Fruit fly (Drosophila melanogaster) whole organism, larva: Measurements from ENCODE around the gene Tyler.

Experiments used
- noc ChIP-seq: fragments of 200-800 bp; sonication (Bioruptor generic); optimal IDR thresholded peaks from 3 replicates; lab custom pipeline; 2019; ENCODE audit warnings: missing biosample characterization, mild to moderate bottlenecking, missing genetic modification characterization, moderate library complexity

The Tyler gene

DNA sequence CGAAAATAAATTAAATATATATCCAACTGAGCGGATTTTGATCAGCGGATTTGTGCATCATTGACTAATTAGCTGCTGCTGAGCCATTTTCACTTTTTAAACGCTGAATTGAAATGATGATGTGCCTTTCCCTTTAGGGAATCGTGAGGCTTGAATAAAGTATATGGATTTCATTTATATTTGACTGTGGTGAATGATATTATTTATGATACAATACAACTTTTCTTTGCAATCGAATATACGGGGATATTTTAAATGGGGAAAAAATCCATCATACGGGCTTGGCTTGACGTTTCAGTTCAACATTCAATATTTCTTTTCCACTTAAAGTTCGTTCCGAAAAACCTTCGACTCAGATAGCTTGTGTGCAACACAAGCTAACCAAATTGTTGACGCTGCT, at the start of gene Tyler, which contains the start of gene Shawn:
Gene Tyler, plus strand, starts transcription at position 301 of the 400 bp plus-strand sequence.
Gene Shawn, plus strand, starts transcription at position 301 of the 400 bp plus-strand sequence.
- no peak for TF ChIP-seq noc (tag; lab: Kevin White, UChicago)

dm6 chrX:19565714-19566316, 45.5 kb upstream of the Tyler start, which contains the start of the genes Grip84 and car:
TSS of gene Grip84 (minus strand) at chrX:19565764.
TSS of gene car (plus strand) at chrX:19566019.
- no peak for TF ChIP-seq noc (tag; lab: Kevin White, UChicago)

DNA sequence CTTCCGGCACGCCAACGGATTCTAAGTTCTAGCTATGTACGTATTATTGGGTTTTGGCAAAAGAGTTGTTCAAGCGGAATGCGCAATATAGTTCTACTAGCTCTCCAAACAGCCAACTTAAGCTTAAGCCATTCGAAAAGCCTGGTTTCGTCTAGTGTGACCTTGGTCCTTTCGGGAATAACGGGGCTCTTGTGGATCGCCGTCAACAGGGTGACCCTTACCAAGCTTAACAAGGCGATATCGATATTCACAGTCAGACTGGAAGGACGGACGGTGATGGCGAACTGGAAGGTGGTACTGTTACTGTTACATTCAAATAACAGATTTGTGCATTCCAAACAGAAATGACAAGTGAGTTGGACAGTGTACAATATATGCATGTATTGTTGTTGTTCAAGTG, 37.6 kb upstream of the Tyler start:
- no peak for TF ChIP-seq noc (tag; lab: Kevin White, UChicago)

DNA sequence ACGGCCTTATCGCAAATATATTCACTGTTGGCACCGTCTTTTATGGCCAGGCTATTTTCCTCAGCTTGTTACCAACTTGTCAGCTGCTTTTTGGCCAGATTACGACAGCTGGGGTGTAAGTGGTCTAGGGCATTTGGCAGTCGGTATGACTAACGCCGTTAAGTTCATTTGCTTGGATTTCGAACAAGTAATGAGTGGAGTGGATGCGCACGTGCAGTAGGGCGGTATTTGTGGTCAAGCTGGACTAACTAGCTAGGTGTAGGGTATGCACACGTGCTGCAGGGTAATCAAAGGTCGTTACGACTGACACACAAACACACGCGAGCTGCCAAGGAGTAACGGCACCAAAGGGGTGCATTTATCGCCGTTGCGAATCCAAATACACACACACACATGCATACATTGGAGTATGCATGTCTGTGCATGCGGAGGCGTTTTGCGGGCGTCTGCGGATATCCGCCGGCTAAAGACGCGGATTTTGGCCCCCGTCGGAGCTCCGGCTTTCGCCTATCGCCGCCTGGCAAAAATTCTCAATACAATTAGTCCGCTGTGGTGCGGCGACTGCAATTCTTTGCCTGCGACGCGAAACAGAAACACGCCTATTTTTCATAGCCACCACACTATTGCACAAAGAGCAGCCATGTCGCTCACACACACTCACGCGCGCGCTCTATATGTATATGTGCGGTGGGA, 33.2 kb upstream of the Tyler start:
- TF ChIP-seq noc (tag; lab: Kevin White, UChicago): no peak

DNA sequence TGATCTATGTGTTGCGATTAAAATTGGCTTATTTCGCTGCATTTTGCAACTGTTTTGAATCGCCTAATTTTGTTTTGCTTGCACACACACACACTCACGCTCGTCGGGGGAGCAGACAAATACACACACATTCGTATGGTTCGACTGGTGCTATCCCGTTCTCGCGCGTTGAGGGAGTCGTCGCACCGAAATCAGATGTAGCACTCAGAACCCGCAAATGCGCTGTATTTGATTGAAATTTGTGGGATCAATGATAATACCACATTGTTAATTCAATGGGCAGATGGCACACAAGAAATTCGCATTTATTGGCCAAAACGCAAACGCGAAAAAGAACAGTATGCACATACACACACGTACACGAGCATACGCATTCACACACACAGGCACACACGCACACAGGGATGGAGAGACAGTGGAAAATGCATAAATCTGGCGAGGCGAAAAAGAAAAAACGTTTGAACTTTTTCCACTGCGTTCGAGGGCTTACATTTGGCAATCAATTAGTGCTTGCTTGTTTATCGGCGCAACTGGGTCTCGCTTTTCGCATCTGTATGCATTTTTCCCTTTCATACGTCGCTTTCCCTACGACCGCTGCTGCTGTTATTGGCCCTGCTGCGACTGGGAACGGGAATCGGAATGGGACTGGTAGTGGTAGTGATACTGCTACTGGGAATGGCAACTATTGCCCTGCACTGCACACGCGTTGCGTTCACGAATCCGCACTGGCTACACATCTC, 32.2 kb upstream of the Tyler start:
- TF ChIP-seq noc (tag; lab: Kevin White, UChicago): no peak

DNA sequence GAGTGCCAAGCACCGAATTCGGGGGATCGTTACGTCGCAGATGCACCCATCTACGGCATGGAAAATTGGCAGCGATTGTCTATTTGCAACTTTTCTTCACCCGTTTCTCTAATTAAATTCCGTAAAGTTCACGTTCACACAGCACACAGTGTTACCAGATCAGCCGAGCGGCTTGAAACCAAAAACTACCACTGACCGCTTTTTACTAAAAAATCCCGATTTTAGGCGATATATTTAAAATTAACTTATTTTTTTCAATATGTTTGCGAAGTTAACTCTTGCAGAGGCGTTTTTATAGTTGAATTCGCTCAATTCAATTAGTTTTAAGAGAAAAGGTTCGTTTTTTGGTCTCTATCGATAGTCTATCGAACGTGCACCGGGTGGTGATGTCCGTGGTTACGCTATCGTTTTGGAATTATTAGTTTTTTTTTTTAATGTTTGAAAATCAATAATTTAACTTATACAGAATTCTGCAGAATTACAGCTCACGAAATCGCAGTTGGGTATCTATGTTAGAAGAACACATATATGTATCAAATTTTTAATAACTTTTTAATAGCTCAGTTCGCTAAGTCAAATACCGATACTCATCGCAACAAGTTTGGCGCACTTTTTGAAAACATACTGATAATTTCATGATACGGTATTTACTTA, 31.6 kb upstream of the Tyler start, which contains the start of gene Tao:
Gene Tao, minus strand, starts transcription at position 153 of the 654 bp plus-strand sequence.
- no peak for TF ChIP-seq noc (tag; lab: Kevin White, UChicago)

DNA sequence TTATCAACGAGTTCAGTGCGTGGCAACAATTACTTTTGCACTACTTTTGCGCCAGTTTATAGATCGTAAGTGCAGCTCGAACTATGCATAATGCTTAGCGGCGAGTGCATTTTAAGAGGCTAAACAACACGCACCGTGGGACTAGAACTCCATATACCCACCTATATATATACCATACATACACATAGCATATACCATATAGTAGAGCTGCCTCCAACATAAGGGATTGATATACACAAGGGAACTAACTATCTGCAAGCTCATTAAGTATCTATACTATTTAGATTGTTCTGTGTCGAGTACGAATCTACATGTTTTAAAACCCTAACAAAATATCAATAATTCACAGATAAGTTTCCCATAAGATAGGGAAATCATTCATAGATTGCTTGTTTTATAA, 29.4 kb upstream of the Tyler start, which contains the start of gene CG14218:
Gene CG14218, minus strand, starts transcription at position 101 of the 400 bp plus-strand sequence.
- no peak for TF ChIP-seq noc (tag; lab: Kevin White, UChicago)

DNA sequence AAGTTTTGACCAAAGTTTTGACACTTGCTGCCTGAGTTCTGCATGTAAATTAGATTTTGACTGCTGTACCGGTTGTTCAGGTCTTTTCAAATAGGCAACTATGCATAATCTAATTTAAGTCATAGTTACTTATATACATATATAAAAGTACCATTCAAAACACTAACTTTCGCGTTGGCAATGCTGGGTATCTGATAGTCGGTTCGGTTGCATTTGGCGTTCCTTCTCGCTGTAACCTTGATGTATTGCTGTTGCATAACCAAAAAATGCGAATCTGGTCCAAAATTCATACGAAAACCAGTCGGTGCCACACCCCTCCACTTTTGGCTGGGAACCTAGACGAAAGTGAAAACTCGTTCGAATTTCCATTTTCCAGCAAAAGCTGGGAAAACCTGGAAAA, 28.6 kb upstream of the Tyler start:
- TF ChIP-seq noc (tag; lab: Kevin White, UChicago): no peak

- no peak for TF ChIP-seq noc (tag; lab: Kevin White, UChicago)
These were observed 28.0 kb upstream of the Tyler start, which contains the start of gene CG14204 for dm6 chrX:19583317-19583716. TSS of gene CG14204 (plus strand) at chrX:19583617.

- TF ChIP-seq noc (tag; lab: Kevin White, UChicago): no peak
These were observed 26.2 kb upstream of the Tyler start for dm6 chrX:19585142-19585541.

dm6 chrX:19590070-19590469, 21.3 kb upstream of the Tyler start, which contains the start of gene CG14219:
TSS of gene CG14219 (minus strand) at chrX:19590170.
- TF ChIP-seq noc (tag; lab: Kevin White, UChicago): no peak

- no peak for TF ChIP-seq noc (tag; lab: Kevin White, UChicago)
These were observed 20.7 kb upstream of the Tyler start for dm6 chrX:19590579-19590978.

- TF ChIP-seq noc (tag; lab: Kevin White, UChicago): no peak
These were observed 19.0 kb upstream of the Tyler start, which contains the start of gene CG14205 for dm6 chrX:19592309-19592708. TSS of gene CG14205 (plus strand) at chrX:19592609.

- TF ChIP-seq noc (tag; lab: Kevin White, UChicago): no peak
These were observed 15.5 kb upstream of the Tyler start for dm6 chrX:19595862-19596261.

- peak; percentile 74 for TF ChIP-seq noc (tag; lab: Kevin White, UChicago)
These were observed 13.5 kb upstream of the Tyler start, which contains the start of gene RpS10b for dm6 chrX:19597684-19598363. TSS of gene RpS10b (plus strand) at chrX:19598031.
